Worm (Caenorhabditis elegans) whole organism, mixed stage, embryonic: ENCODE results near the gene Y57G11C.1131.

Experiments used
- ces-1 ChIP-seq: fragments of 150-350 bp; optimal IDR thresholded peaks from 2 replicates; lab custom pipeline; 2014; ENCODE audit warnings: missing biosample characterization, missing genetic modification reagents, missing genetic modification characterization
- elt-3 ChIP-seq: fragments of 150-350 bp; optimal IDR thresholded peaks from 2 replicates; lab custom pipeline; 2014; ENCODE audit warnings: missing biosample characterization, missing genetic modification characterization
- hlh-1 ChIP-seq: fragments of 150-350 bp; optimal IDR thresholded peaks from 2 replicates; lab custom pipeline; 2014; ENCODE audit warnings: missing biosample characterization, missing genetic modification reagents, missing genetic modification characterization
- lsy-2 ChIP-seq: fragments of 150-350 bp; optimal IDR thresholded peaks from 2 replicates; lab custom pipeline; 2014; ENCODE audit warnings: missing biosample characterization, missing genetic modification characterization
- mep-1 ChIP-seq: fragments of 150-350 bp; optimal IDR thresholded peaks from 2 replicates; lab custom pipeline; 2017; ENCODE audit warnings: missing biosample characterization, missing genetic modification reagents, missing genetic modification characterization, inconsistent platforms
- mls-2 ChIP-seq: sonication (generic microtip); optimal IDR thresholded peaks from 2 replicates; lab custom pipeline; 2016; ENCODE audit warnings: mild to moderate bottlenecking, missing genetic modification characterization, moderate library complexity, missing compliant biosample characterization
- nhr-12 ChIP-seq: fragments of 150-350 bp; optimal IDR thresholded peaks from 2 replicates; lab custom pipeline; 2014; ENCODE audit warnings: missing biosample characterization, missing genetic modification characterization
- pha-4 ChIP-seq: fragments of 150-350 bp; optimal IDR thresholded peaks from 2 replicates; lab custom pipeline; 2018; ENCODE audit warnings: missing biosample characterization, missing genetic modification reagents, missing genetic modification characterization
- snpc-4 ChIP-seq: fragments of 150-350 bp; optimal IDR thresholded peaks from 2 replicates; lab custom pipeline; 2014; ENCODE audit warnings: missing biosample characterization, missing genetic modification characterization
- sptf-1 ChIP-seq: sonication (generic microtip); optimal IDR thresholded peaks from 2 replicates; lab custom pipeline; 2017; ENCODE audit warnings: mild to moderate bottlenecking, missing genetic modification characterization, moderate library complexity, missing compliant biosample characterization
- ztf-11 ChIP-seq: fragments of 150-350 bp; optimal IDR thresholded peaks from 2 replicates; lab custom pipeline; 2014; ENCODE audit warnings: missing biosample characterization, missing genetic modification characterization

- TF ChIP-seq pha-4 (tag; lab: Kevin White, UChicago): no peak
- no peak for TF ChIP-seq elt-3 (tag; lab: Kevin White, UChicago)
- no peak for TF ChIP-seq mep-1 (tag; lab: Kevin White, UChicago)
- TF ChIP-seq hlh-1 (tag; lab: Kevin White, UChicago): no peak
- TF ChIP-seq sptf-1: no peak
- no peak for TF ChIP-seq snpc-4 (tag; lab: Kevin White, UChicago)
- no peak for TF ChIP-seq ces-1 (GFP tag; lab: Kevin White, UChicago)
- no peak for TF ChIP-seq lsy-2 (tag; lab: Kevin White, UChicago)
- no peak for TF ChIP-seq mls-2 (tag; lab: Kevin White, UChicago)
- no peak for TF ChIP-seq nhr-12 (tag; lab: Kevin White, UChicago)
- TF ChIP-seq ztf-11 (tag; lab: Kevin White, UChicago): no peak
These were observed 23.2 kb upstream of the Y57G11C.1131 start, which contains the start of gene pnc-2 for ce11 chrIV:14909589-14909988.
